Fruit fly (Drosophila melanogaster): ENCODE results near the gene CG42327.

DNA sequence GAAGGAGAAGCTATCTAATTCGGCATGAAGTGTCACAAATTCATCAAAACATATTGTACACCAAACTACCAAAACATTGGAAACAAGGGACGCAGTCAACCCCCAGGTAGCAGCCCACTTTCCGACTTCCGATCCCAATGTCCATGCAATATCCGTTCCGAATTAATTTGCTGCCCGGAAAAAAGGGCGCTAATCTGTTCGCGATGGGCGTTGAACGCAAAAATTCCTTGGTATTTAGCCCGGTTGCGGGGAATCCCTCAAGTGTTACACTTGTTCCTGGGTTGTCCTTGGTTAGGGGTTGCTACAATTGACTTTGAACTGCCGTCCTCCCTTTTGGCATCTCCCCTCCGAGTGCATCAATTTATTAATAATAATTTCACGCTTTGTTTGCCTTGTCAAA lies 36.6 kb downstream of the CG42327 start:
- no peak for TF ChIP-seq CG8478 (optimal IDR thresholded peaks at IDR 0.05)
- no peak for TF ChIP-seq CTCF (optimal IDR thresholded peaks at IDR 0.05)

Measured in S2 (cell line).